Fruit fly (Drosophila melanogaster): ENCODE data around the gene osa.
A peak's percentile ranks its signal among the peaks of the same experiment; 100 is the strongest.

Gene osa

dm6 chr3R:17703691-17704537 is 14.2 kb downstream of the osa start (continued):
- TF ChIP-seq CG12659 (GFP tag; optimal IDR thresholded peaks at IDR 0.05) (peak; percentile 99), Lpt (GFP tag; optimal IDR thresholded peaks at IDR 0.05) (no peak), CG31441 (GFP tag; IDR thresholded peaks at IDR 0.05) (peak; percentile 99), run (tag; optimal IDR thresholded peaks at IDR 0.05) (peak; percentile 98), fu2 (GFP tag; optimal IDR thresholded peaks at IDR 0.05) (peak; percentile 99), CG13775 (GFP tag; optimal IDR thresholded peaks at IDR 0.05) (peak; percentile 99), CG9215 (GFP tag; IDR thresholded peaks at IDR 0.05) (peak; percentile 97), Mrtf (GFP tag; IDR thresholded peaks at IDR 0.05) (peak; percentile 99), CG1529 (GFP tag; optimal IDR thresholded peaks at IDR 0.05) (peak; percentile 99), p53 (GFP tag; optimal IDR thresholded peaks at IDR 0.05) (peak; percentile 97), rib (GFP tag; IDR thresholded peaks at IDR 0.05) (peak; percentile 97), hkb (optimal IDR thresholded peaks at IDR 0.05) (no peak), hkb (GFP tag; IDR thresholded peaks at IDR 0.05) (peak; percentile 99), CG5245 (GFP tag; optimal IDR thresholded peaks at IDR 0.05) (peak; percentile 99), NC2β (GFP tag; optimal IDR thresholded peaks at IDR 0.05) (peak; percentile 99), CG7963 (GFP tag; IDR thresholded peaks at IDR 0.05; ENCODE audit: partially characterized antibody) (no peak), CG12219 (GFP tag; optimal IDR thresholded peaks at IDR 0.05) (peak; percentile 99), Kr (GFP tag; optimal IDR thresholded peaks at IDR 0.05) (peak; percentile 19), BEAF-32 (GFP tag; optimal IDR thresholded peaks at IDR 0.05) (peak; percentile 28), hth (optimal IDR thresholded peaks at IDR 0.05) (no peak), Opbp (GFP tag; IDR thresholded peaks at IDR 0.05; ENCODE audit: partially characterized antibody) (0 out of 3 replicates have a peak, but pooled peaks have one; percentile 31), ab (GFP tag; optimal IDR thresholded peaks at IDR 0.05) (peak; percentile 99), pho (GFP tag; optimal IDR thresholded peaks at IDR 0.05) (peak; percentile 99), D (optimal IDR thresholded peaks at IDR 0.05) (no peak), D (GFP tag; optimal IDR thresholded peaks at IDR 0.05) (peak; percentile 99), Atf3 (GFP tag; optimal IDR thresholded peaks at IDR 0.05) (peak; percentile 99), gsb-n (tag; optimal IDR thresholded peaks at IDR 0.05) (peak; percentile 99), CG16813 (GFP tag; IDR thresholded peaks at IDR 0.05; ENCODE audit: partially characterized antibody) (no peak), org-1 (GFP tag; optimal IDR thresholded peaks at IDR 0.05) (peak; percentile 99), Blimp-1 (GFP tag; optimal IDR thresholded peaks at IDR 0.05) (peak; percentile 98), Sox100B (GFP tag; optimal IDR thresholded peaks at IDR 0.05) (peak; percentile 98), dysf (GFP tag; IDR thresholded peaks at IDR 0.05) (peak; percentile 99), CG17328 (GFP tag; IDR thresholded peaks at IDR 0.05) (peak; percentile 99), NfI (GFP tag; optimal IDR thresholded peaks at IDR 0.05) (peak; percentile 99), CG2712 (tag; optimal IDR thresholded peaks at IDR 0.05) (peak; percentile 99), bowl (GFP tag; IDR thresholded peaks at IDR 0.05) (peak; percentile 97), CG3838 (GFP tag; optimal IDR thresholded peaks at IDR 0.05) (peak; percentile 96), CG10267 (tag; optimal IDR thresholded peaks at IDR 0.05) (peak; percentile 95), usp (GFP tag; optimal IDR thresholded peaks at IDR 0.05) (no peak), stc (GFP tag; IDR thresholded peaks at IDR 0.05) (peak; percentile 99), CG8089 (GFP tag; optimal IDR thresholded peaks at IDR 0.05) (peak; percentile 99), CG30431 (GFP tag; optimal IDR thresholded peaks at IDR 0.05) (peak; percentile 99), nerfin-2 (GFP tag; IDR thresholded peaks at IDR 0.05; ENCODE audit: partially characterized antibody) (no peak), CG3163 (GFP tag; optimal IDR thresholded peaks at IDR 0.05) (peak; percentile 93), CG17186 (GFP tag; optimal IDR thresholded peaks at IDR 0.05) (peak; percentile 92), Hmr (GFP tag; optimal IDR thresholded peaks at IDR 0.05) (peak; percentile 99), Lhr (GFP tag; optimal IDR thresholded peaks at IDR 0.05) (peak; percentile 97), CG7839 (tag; optimal IDR thresholded peaks at IDR 0.05) (peak; percentile 99), CG31224 (GFP tag; IDR thresholded peaks at IDR 0.05) (peak; percentile 97), CG6813 (GFP tag; optimal IDR thresholded peaks at IDR 0.05) (peak; percentile 98)
